Worm (Caenorhabditis elegans) whole organism, early embryonic: ENCODE results near the gene del-2.

Source experiments
- B0310.2 ChIP-seq: sonication (generic microtip); optimal IDR thresholded peaks from 2 replicates; lab custom pipeline; 2016; ENCODE audit warnings: mild to moderate bottlenecking, missing genetic modification characterization, missing compliant biosample characterization
- ama-1 ChIP-seq: fragments of 150-350 bp; optimal IDR thresholded peaks from 2 replicates; lab custom pipeline; 2014
- ets-7 ChIP-seq: sonication (generic microtip); optimal IDR thresholded peaks from 2 replicates; lab custom pipeline; 2016; ENCODE audit warnings: missing genotype, missing genetic modification characterization, missing compliant biosample characterization
- flt-1 ChIP-seq: fragments of 200-800 bp; sonication (Bioruptor generic); IDR thresholded peaks from 2 replicates; pipeline ENCODE4 v1.3.6; 2022; ENCODE audit warnings: missing genetic modification characterization, missing compliant biosample characterization
- hmbx-1 ChIP-seq: sonication (generic microtip); optimal IDR thresholded peaks from 2 replicates; lab custom pipeline; 2016; ENCODE audit warnings: mild to moderate bottlenecking, missing genetic modification characterization, missing compliant biosample characterization
- hmg-4 ChIP-seq: fragments of 200-800 bp; sonication (Bioruptor generic); optimal IDR thresholded peaks from 2 replicates; lab custom pipeline; 2018; ENCODE audit warnings: mild to moderate bottlenecking, missing genetic modification characterization, missing compliant biosample characterization
- scrt-1 ChIP-seq: fragments of 200-800 bp; sonication (Bioruptor generic); IDR thresholded peaks from 2 replicates; pipeline ENCODE4 v1.3.6; 2022; ENCODE audit warnings: missing genetic modification characterization, missing compliant biosample characterization
- tbx-11 ChIP-seq: fragments of 200-800 bp; sonication (Bioruptor generic); IDR thresholded peaks from 2 replicates; pipeline ENCODE4 v1.3.6; 2022; ENCODE audit warnings: missing genetic modification characterization, missing compliant biosample characterization
- tra-4 ChIP-seq: sonication (generic microtip); optimal IDR thresholded peaks from 2 replicates; lab custom pipeline; 2017; ENCODE audit warnings: missing genetic modification characterization, missing compliant biosample characterization

- TF ChIP-seq hmg-4 (GFP tag; lab: Kevin White, UChicago) (no peak), ets-7 (tag; lab: Kevin White, UChicago) (no peak), ama-1 (lab: Kevin White, UChicago) (no peak), tra-4 (tag; lab: Kevin White, UChicago) (no peak), tbx-11 (GFP tag; lab: Robert Waterston, UW) (no peak), hmbx-1 (no peak), B0310.2 (tag; lab: Kevin White, UChicago) (no peak), flt-1 (GFP tag; lab: Robert Waterston, UW) (no peak), scrt-1 (GFP tag; lab: Robert Waterston, UW) (no peak)
These were observed 31.4 kb upstream of the del-2 start for ce11 chrIV:9673206-9673605.
